Fruit fly (Drosophila melanogaster) whole organism, embryonic: ENCODE data around the gene CG31897.

Source experiments
- CG12299 ChIP-seq: fragments of 200-800 bp; sonication (Bioruptor generic); optimal IDR thresholded peaks from 2 replicates; lab custom pipeline; 2018; ENCODE audit warnings: missing biosample characterization, mild to moderate bottlenecking, missing genetic modification characterization
- CG13894 ChIP-seq: fragments of 200-800 bp; sonication (Bioruptor generic); optimal IDR thresholded peaks from 3 replicates; lab custom pipeline; 2018; ENCODE audit warnings: missing biosample characterization, mild to moderate bottlenecking, missing genetic modification characterization, moderate library complexity
- CG14710 ChIP-seq: fragments of 200-800 bp; sonication (Bioruptor generic); optimal IDR thresholded peaks from 3 replicates; lab custom pipeline; 2019; ENCODE audit warnings: missing biosample characterization, mild to moderate bottlenecking, missing genetic modification characterization, moderate library complexity
- CG16813 ChIP-seq: fragments of 200-800 bp; sonication (Bioruptor generic); IDR thresholded peaks from 3 replicates; pipeline ENCODE4 v1.3.6; 2022; ENCODE audit warnings: missing biosample characterization, missing genetic modification characterization; ENCODE audit not compliant: partially characterized antibody
- CG31224 ChIP-seq: fragments of 200-800 bp; sonication (Bioruptor generic); IDR thresholded peaks from 2 replicates; pipeline ENCODE4 v1.3.6; 2022; ENCODE audit warnings: missing biosample characterization, missing genetic modification characterization
- CG8290 ChIP-seq, 3 experiments: fragments of 200-800 bp; sonication (Bioruptor generic); optimal IDR thresholded peaks; 2 replicates each; lab custom pipeline; 2016 to 2019; ENCODE audit warnings: missing biosample characterization in 3 of 3, missing genetic modification characterization in 3 of 3, mild to moderate bottlenecking in 2 of 3, moderate library complexity in 1 of 3
- Fer1 ChIP-seq: fragments of 200-800 bp; sonication (Bioruptor generic); optimal IDR thresholded peaks from 2 replicates; lab custom pipeline; 2017; ENCODE audit warnings: missing biosample characterization, mild to moderate bottlenecking, missing genetic modification characterization
- Poxn ChIP-seq: fragments of 200-800 bp; sonication (Bioruptor generic); IDR thresholded peaks from 2 replicates; pipeline ENCODE4 v1.3.6; 2022; ENCODE audit warnings: missing biosample characterization, missing genetic modification characterization
- Xbp1 ChIP-seq: fragments of 200-800 bp; sonication (Bioruptor generic); optimal IDR thresholded peaks from 3 replicates; lab custom pipeline; 2016; ENCODE audit warnings: missing biosample characterization, mild to moderate bottlenecking, missing genetic modification characterization
- dysf ChIP-seq: fragments of 200-800 bp; sonication (Bioruptor generic); IDR thresholded peaks from 3 replicates; pipeline ENCODE4 v1.3.6; 2022; ENCODE audit warnings: missing biosample characterization, missing genetic modification characterization
- ham ChIP-seq: fragments of 200-800 bp; sonication (Bioruptor generic); IDR thresholded peaks from 2 replicates; pipeline ENCODE4 v1.3.6; 2022; ENCODE audit warnings: missing biosample characterization, missing genetic modification characterization
- usp ChIP-seq: fragments of >200 bp; optimal IDR thresholded peaks from 2 replicates; lab custom pipeline; 2017; ENCODE audit warnings: missing biosample characterization, missing genetic modification characterization

- no peak for TF ChIP-seq usp (GFP tag; lab: Kevin White, UChicago)
- no peak for TF ChIP-seq CG31224 (GFP tag; lab: Robert Waterston, UW)
- peak; percentile 97 for TF ChIP-seq CG16813 (GFP tag; lab: Robert Waterston, UW)
- peak; percentile 45 for TF ChIP-seq Xbp1
- TF ChIP-seq Poxn (GFP tag; lab: Robert Waterston, UW) = no peak
- peak; percentile 97 for TF ChIP-seq CG14710
- TF ChIP-seq ham (GFP tag; lab: Robert Waterston, UW) = no peak
- TF ChIP-seq CG8290 (GFP tag; optimal IDR thresholded peaks at IDR 0.05; lab: Kevin White, UChicago) = peak; percentile 95
- TF ChIP-seq CG8290 (tag; optimal IDR thresholded peaks at IDR 0.05; lab: Kevin White, UChicago) = peak in 1 of 2 experiments; percentile 93
- TF ChIP-seq Fer1 (GFP tag; lab: Kevin White, UChicago) = no peak
- TF ChIP-seq CG12299 = no peak
- TF ChIP-seq dysf (GFP tag; lab: Robert Waterston, UW) = peak; percentile 57; the same call in 2 of the 3 replicates
- no peak for TF ChIP-seq CG13894 (tag; lab: Kevin White, UChicago)
Measured at dm6 chr2L:8403286-8404270, 38.7 kb upstream of the CG31897 start, which contains the start of gene emb.
